Worm (Caenorhabditis elegans) whole organism, L1 larva: ENCODE measurements around the gene clu-1.

ENCODE experiments used
- fkh-8 ChIP-seq: sonication (generic microtip); optimal IDR thresholded peaks from 2 replicates; lab custom pipeline; 2016; ENCODE audit warnings: mild to moderate bottlenecking, missing genetic modification characterization, missing compliant biosample characterization
- lin-13 ChIP-seq: fragments of 150-350 bp; optimal IDR thresholded peaks from 2 replicates; lab custom pipeline; 2014; ENCODE audit warnings: missing biosample characterization, missing genetic modification reagents, missing genetic modification characterization
- lin-14 ChIP-seq: fragments of 200-800 bp; sonication (Bioruptor generic); optimal IDR thresholded peaks from 2 replicates; lab custom pipeline; 2018; ENCODE audit warnings: mild to moderate bottlenecking, missing genetic modification characterization, moderate library complexity, missing compliant biosample characterization
- lin-39 ChIP-seq: fragments of 150-350 bp; optimal IDR thresholded peaks from 2 replicates; lab custom pipeline; 2014; ENCODE audit warnings: missing biosample characterization, missing genetic modification reagents, missing genetic modification characterization
- nhr-47 ChIP-seq: sonication (generic microtip); optimal IDR thresholded peaks from 2 replicates; lab custom pipeline; 2016; ENCODE audit warnings: mild to moderate bottlenecking, missing genetic modification characterization, moderate library complexity, missing compliant biosample characterization
- nhr-76 ChIP-seq: sonication (generic microtip); optimal IDR thresholded peaks from 2 replicates; lab custom pipeline; 2017; ENCODE audit warnings: missing biosample characterization, missing genetic modification characterization
- nhr-90 ChIP-seq: sonication (generic microtip); optimal IDR thresholded peaks from 2 replicates; lab custom pipeline; 2016; ENCODE audit warnings: mild to moderate bottlenecking, missing genetic modification characterization, missing compliant biosample characterization; ENCODE audit not compliant: poor library complexity
- pag-3 ChIP-seq: sonication (generic microtip); optimal IDR thresholded peaks from 2 replicates; lab custom pipeline; 2017; ENCODE audit warnings: missing genetic modification characterization, mild to moderate bottlenecking, missing compliant biosample characterization, antibody characterized with exemption, borderline replicate concordance; ENCODE audit not compliant: insufficient read depth
- swsn-7 ChIP-seq: sonication (generic microtip); optimal IDR thresholded peaks from 2 replicates; lab custom pipeline; 2016; ENCODE audit warnings: missing genetic modification characterization, missing compliant biosample characterization
- unc-130 ChIP-seq: fragments of 150-350 bp; optimal IDR thresholded peaks from 2 replicates; lab custom pipeline; 2017; ENCODE audit warnings: missing biosample characterization, missing genetic modification characterization, inconsistent platforms
- unc-62 ChIP-seq: fragments of 150-350 bp; optimal IDR thresholded peaks from 2 replicates; lab custom pipeline; 2014; ENCODE audit warnings: missing biosample characterization, missing genetic modification reagents, missing genetic modification characterization

- no peak for TF ChIP-seq lin-14
- no peak for TF ChIP-seq nhr-47
- no peak for TF ChIP-seq unc-130
- no peak for TF ChIP-seq pag-3
- TF ChIP-seq nhr-90 (tag; lab: Kevin White, UChicago), result no peak
- TF ChIP-seq lin-39 (tag; lab: Kevin White, UChicago), result no peak
- no peak for TF ChIP-seq swsn-7
- no peak for TF ChIP-seq fkh-8 (tag; lab: Kevin White, UChicago)
- TF ChIP-seq unc-62 (GFP tag; lab: Kevin White, UChicago), result no peak
- TF ChIP-seq nhr-76 (tag; lab: Kevin White, UChicago), result no peak
- TF ChIP-seq lin-13 (GFP tag; lab: Kevin White, UChicago), result no peak
Measured at ce11 chrIII:9559381-9559881, 38.2 kb upstream of the clu-1 start, which contains the start of gene C48B4.7.
